Worm (Caenorhabditis elegans): ENCODE measurements around the gene gtap-1.

gtap-1 gene

ce11 chrII:5836153-5836719 lies 3.2 kb upstream of the gtap-1 start, which contains the start of gene fzo-1 (continued):
- peak; percentile 75 for TF ChIP-seq nhr-90 (tag; optimal IDR thresholded peaks at IDR 0.05; ENCODE audit: poor library complexity)
- peak; percentile 38 to 55 for TF ChIP-seq lin-35 (GFP tag; optimal IDR thresholded peaks at IDR 0.05)
- no peak for TF ChIP-seq mdl-1 (tag; optimal IDR thresholded peaks at IDR 0.05)
- TF ChIP-seq egl-13 (tag; optimal IDR thresholded peaks at IDR 0.05) = peak; percentile 16
- TF ChIP-seq lin-13 (GFP tag; optimal IDR thresholded peaks at IDR 0.05) = no peak
- peak; percentile 71 for TF ChIP-seq sox-4 (tag; optimal IDR thresholded peaks at IDR 0.05)
- peak; percentile 61 for TF ChIP-seq tbx-2 (tag; optimal IDR thresholded peaks at IDR 0.05)
- no peak for TF ChIP-seq unc-30 (tag; optimal IDR thresholded peaks at IDR 0.05)
- TF ChIP-seq alr-1 (tag; optimal IDR thresholded peaks at IDR 0.05; ENCODE audit: borderline replicate concordance) = no peak
- TF ChIP-seq snpc-4 (tag; optimal IDR thresholded peaks at IDR 0.05) = peak; percentile 20
- TF ChIP-seq nhr-71 (tag; optimal IDR thresholded peaks at IDR 0.05) = peak; percentile 74
- peak; percentile 7 for TF ChIP-seq F16B12.6 (tag; optimal IDR thresholded peaks at IDR 0.05)
- TF ChIP-seq zag-1 (tag; optimal IDR thresholded peaks at IDR 0.05) = no peak
- no peak for TF ChIP-seq sup-37 (GFP tag; optimal IDR thresholded peaks at IDR 0.05)
- TF ChIP-seq xbp-1 (tag; optimal IDR thresholded peaks at IDR 0.05) = peak; percentile 54
- TF ChIP-seq vab-15 (tag; optimal IDR thresholded peaks at IDR 0.05) = no peak
- peak in 1 of 2 experiments; percentile 66 for TF ChIP-seq lsy-2 (tag; optimal IDR thresholded peaks at IDR 0.05)
- TF ChIP-seq unc-130 (tag; optimal IDR thresholded peaks at IDR 0.05) = no peak
- TF ChIP-seq elt-2 (tag; optimal IDR thresholded peaks at IDR 0.05) = peak; percentile 37
- TF ChIP-seq nhr-84 (tag; optimal IDR thresholded peaks at IDR 0.05) = no peak
- peak; percentile 52 for TF ChIP-seq isw-1 (GFP tag; IDR thresholded peaks at IDR 0.05)
- TF ChIP-seq C34B4.2 (tag; optimal IDR thresholded peaks at IDR 0.05) = no peak
- TF ChIP-seq nhr-77 (tag; optimal IDR thresholded peaks at IDR 0.05) = no peak
- peak; percentile 56 for TF ChIP-seq nhr-85 (tag)
- no peak for TF ChIP-seq nhr-28 (tag; optimal IDR thresholded peaks at IDR 0.05)
- TF ChIP-seq fkh-4 (tag; optimal IDR thresholded peaks at IDR 0.05; ENCODE audit: borderline replicate concordance) = peak; percentile 39
- peak; percentile 2 for TF ChIP-seq unc-86 (tag; optimal IDR thresholded peaks at IDR 0.05)
- TF ChIP-seq ceh-82 (tag; optimal IDR thresholded peaks at IDR 0.05) = no peak
- peak; percentile 92 for TF ChIP-seq unc-98 (GFP tag; IDR thresholded peaks at IDR 0.05)
- TF ChIP-seq lin-14 (GFP tag; optimal IDR thresholded peaks at IDR 0.05) = peak; percentile 73
- TF ChIP-seq lin-15B (tag; optimal IDR thresholded peaks at IDR 0.05) = peak; percentile 15
- no peak for TF ChIP-seq pqm-1 (tag; optimal IDR thresholded peaks at IDR 0.05)
- TF ChIP-seq unc-62 (GFP tag; optimal IDR thresholded peaks at IDR 0.05) = no peak
- no peak for TF ChIP-seq fkh-10 (GFP tag; optimal IDR thresholded peaks at IDR 0.05)
- TF ChIP-seq pax-3 (tag; optimal IDR thresholded peaks at IDR 0.05) = peak; percentile 86
- no peak for TF ChIP-seq hlh-17 (GFP tag; optimal IDR thresholded peaks at IDR 0.05; ENCODE audit: borderline replicate concordance)
- no peak for TF ChIP-seq ama-1 (optimal IDR thresholded peaks at IDR 0.05)

- TF ChIP-seq ceh-82 (tag; optimal IDR thresholded peaks at IDR 0.05) (no peak), lir-3 (tag; optimal IDR thresholded peaks at IDR 0.05; ENCODE audit: poor library complexity) (no peak), ceh-8 (GFP tag; optimal IDR thresholded peaks at IDR 0.05) (no peak), snu-23 (GFP tag; optimal IDR thresholded peaks at IDR 0.05) (no peak), ztf-4 (tag; optimal IDR thresholded peaks at IDR 0.05) (no peak), hlh-17 (GFP tag; optimal IDR thresholded peaks at IDR 0.05; ENCODE audit: borderline replicate concordance) (no peak), nhr-85 (tag) (no peak), sptf-1 (tag; optimal IDR thresholded peaks at IDR 0.05) (no peak), nhr-11 (tag; optimal IDR thresholded peaks at IDR 0.05) (no peak), C16A3.4 (tag; optimal IDR thresholded peaks at IDR 0.05) (no peak), Y116A8C.19 (tag; optimal IDR thresholded peaks at IDR 0.05; ENCODE audit: borderline replicate concordance) (no peak), pqm-1 (tag; optimal IDR thresholded peaks at IDR 0.05) (no peak), sox-4 (tag; optimal IDR thresholded peaks at IDR 0.05) (no peak)
These were observed 2.1 kb upstream of the gtap-1 start for ce11 chrII:5835146-5835545.

Data from whole organism, L1 larva.